Fruit fly (Drosophila melanogaster) whole organism, pupa: Measurements from ENCODE around the gene CG9263.

Experiments used
- CG13204 ChIP-seq: fragments of 200-800 bp; sonication (Bioruptor generic); optimal IDR thresholded peaks from 2 replicates; lab custom pipeline; 2018; ENCODE audit warnings: missing biosample characterization, mild to moderate bottlenecking, missing genetic modification characterization, moderate library complexity
- CG14655 ChIP-seq: fragments of 200-800 bp; sonication (Bioruptor generic); optimal IDR thresholded peaks from 3 replicates; lab custom pipeline; 2017; ENCODE audit warnings: mild to moderate bottlenecking, missing biosample characterization, missing genetic modification reagents, missing genetic modification characterization
- CG8159 ChIP-seq: fragments of 200-800 bp; sonication (Bioruptor generic); optimal IDR thresholded peaks from 3 replicates; lab custom pipeline; 2018; ENCODE audit warnings: missing biosample characterization, mild to moderate bottlenecking, missing genetic modification characterization, moderate library complexity
- CG9948 ChIP-seq: fragments of 200-800 bp; sonication (Bioruptor generic); optimal IDR thresholded peaks from 2 replicates; lab custom pipeline; 2018; ENCODE audit warnings: missing biosample characterization, mild to moderate bottlenecking, missing genetic modification characterization, moderate library complexity
- D1 ChIP-seq: fragments of 200-800 bp; sonication (Bioruptor generic); optimal IDR thresholded peaks from 2 replicates; lab custom pipeline; 2018; ENCODE audit warnings: missing biosample characterization, mild to moderate bottlenecking, missing genetic modification characterization, moderate library complexity
- Pif1A ChIP-seq: fragments of 200-800 bp; sonication (Bioruptor generic); optimal IDR thresholded peaks from 3 replicates; lab custom pipeline; 2016; ENCODE audit warnings: missing biosample characterization, missing genetic modification characterization

- TF ChIP-seq CG8159 (tag; lab: Kevin White, UChicago) (no peak), CG13204 (GFP tag; lab: Kevin White, UChicago) (no peak), D1 (tag; lab: Kevin White, UChicago) (no peak), CG9948 (tag; lab: Kevin White, UChicago) (no peak), Pif1A (GFP tag; lab: Kevin White, UChicago) (no peak), CG14655 (no peak)
Measured at dm6 chr2L:13528742-13529141, 13.6 kb downstream of the CG9263 start, which contains the start of gene CG33641.
